Worm (Caenorhabditis elegans): ENCODE measurements around the gene F10G7.12.
A peak's percentile ranks its signal among the peaks of the same experiment; 100 is the strongest.

Gene F10G7.12

DNA sequence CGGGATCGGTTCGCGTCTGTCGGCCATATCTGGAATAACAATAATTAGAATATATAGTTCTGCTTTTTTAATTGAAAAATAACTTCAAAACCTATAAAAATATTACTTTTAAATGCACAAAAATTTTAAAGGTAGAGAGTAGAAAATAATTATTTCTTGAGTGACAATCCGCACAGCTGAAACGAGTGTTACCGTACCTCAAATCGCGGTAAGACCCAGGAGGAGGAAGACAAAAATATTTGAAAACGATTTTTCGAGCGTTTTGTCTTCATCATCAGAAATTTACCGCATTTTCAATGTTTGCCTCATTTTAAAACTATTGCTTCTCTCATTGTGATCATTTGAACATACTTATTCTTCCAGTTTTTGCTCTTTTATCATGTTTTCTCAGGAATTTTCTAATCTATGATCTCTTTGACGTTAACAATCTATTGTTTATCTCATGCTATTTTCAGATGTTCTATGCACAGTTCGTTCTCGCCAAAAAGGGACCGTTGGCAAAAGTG lies 8.7 kb downstream of the F10G7.12 start, which contains the start of the genes rpn-5 and scc-1 (continued):
- no peak for TF ChIP-seq Y53G8AR.9 (GFP tag; conservative IDR thresholded peaks at IDR 0.05)
- peak; percentile 92 for TF ChIP-seq F33H1.4 (GFP tag; IDR thresholded peaks at IDR 0.05)

ce11 chrII:4701482-4702119 lies 12.0 kb downstream of the F10G7.12 start, which contains the start of gene unc-85:
TSS of gene unc-85 (plus strand) at chrII:4702069.
- TF ChIP-seq madf-3 (GFP tag; IDR thresholded peaks at IDR 0.05) (peak; percentile 95), ceh-91 (GFP tag; IDR thresholded peaks at IDR 0.05) (peak; percentile 100), lin-54 (GFP tag; optimal IDR thresholded peaks at IDR 0.05) (peak; percentile 86), F33H1.4 (GFP tag; IDR thresholded peaks at IDR 0.05) (peak; percentile 96), Y56A3A.18 (GFP tag; IDR thresholded peaks at IDR 0.05) (peak; percentile 75), K11D2.4 (GFP tag; IDR thresholded peaks at IDR 0.05) (peak; percentile 88), C17E4.6 (GFP tag; IDR thresholded peaks at IDR 0.05) (peak; percentile 98), lsl-1 (GFP tag; optimal IDR thresholded peaks at IDR 0.05) (peak; percentile 79), tbp1 (GFP tag; optimal IDR thresholded peaks at IDR 0.05) (peak; percentile 61), nhr-90 (tag; optimal IDR thresholded peaks at IDR 0.05) (peak; percentile 34), lir-1 (GFP tag; conservative IDR thresholded peaks at IDR 0.05) (peak; percentile 86), tlf-1 (GFP tag; optimal IDR thresholded peaks at IDR 0.05) (peak; percentile 81), Y53G8AR.9 (GFP tag; conservative IDR thresholded peaks at IDR 0.05) (peak; percentile 94), ceh-27 (GFP tag; optimal IDR thresholded peaks at IDR 0.05) (peak; percentile 70), ekl-4 (GFP tag; IDR thresholded peaks at IDR 0.05) (peak; percentile 97), hmg-20 (GFP tag; IDR thresholded peaks at IDR 0.05) (peak; percentile 74; the same call in 1 of the 2 replicates), madf-10 (tag; optimal IDR thresholded peaks at IDR 0.05) (peak; percentile 44), nhr-80 (tag; optimal IDR thresholded peaks at IDR 0.05) (peak; percentile 57), aptf-2 (GFP tag; conservative IDR thresholded peaks at IDR 0.05) (peak; percentile 77), hrde-1 (tag; optimal IDR thresholded peaks at IDR 0.05; ENCODE audit: borderline replicate concordance) (peak; percentile 11), D2030.7 (GFP tag; IDR thresholded peaks at IDR 0.05) (peak; percentile 100), attf-3 (GFP tag; conservative IDR thresholded peaks at IDR 0.05) (peak; percentile 84), lin-26 (GFP tag; IDR thresholded peaks at IDR 0.05) (peak; percentile 79), Y79H2A.3 (GFP tag; conservative IDR thresholded peaks at IDR 0.05) (peak; percentile 89), hmg-1.2 (GFP tag; IDR thresholded peaks at IDR 0.05) (peak; percentile 86), mcd-1 (GFP tag; IDR thresholded peaks at IDR 0.05) (peak; percentile 99), dpl-1 (GFP tag; optimal IDR thresholded peaks at IDR 0.05) (peak; percentile 88), F37B4.10 (GFP tag; IDR thresholded peaks at IDR 0.05) (0 out of 2 replicates have a peak, but pooled peaks have one; percentile 69), pbrm-1 (GFP tag; IDR thresholded peaks at IDR 0.05) (peak; percentile 93), die-1 (tag; optimal IDR thresholded peaks at IDR 0.05) (peak; percentile 28), lin-40 (tag; optimal IDR thresholded peaks at IDR 0.05) (peak; percentile 82), lin-35 (GFP tag; optimal IDR thresholded peaks at IDR 0.05) (peak; percentile 54 to 70 (median 60)), B0336.3 (GFP tag; IDR thresholded peaks at IDR 0.05) (peak; percentile 69), snpc-3.4 (tag; optimal IDR thresholded peaks at IDR 0.05) (peak; percentile 84), efl-1 (GFP tag; optimal IDR thresholded peaks at IDR 0.05) (peak; percentile 96), C06A6.2 (GFP tag; conservative IDR thresholded peaks at IDR 0.05) (peak; percentile 98), dox-1 (GFP tag; IDR thresholded peaks at IDR 0.05) (peak; percentile 99), hsf-1 (GFP tag; IDR thresholded peaks at IDR 0.05) (peak; percentile 95), xnd-1 (tag; optimal IDR thresholded peaks at IDR 0.05) (peak; percentile 88), rcor-1 (GFP tag; IDR thresholded peaks at IDR 0.05) (peak; percentile 96), ZK185.1 (tag; optimal IDR thresholded peaks at IDR 0.05; ENCODE audit: poor library complexity, severe bottlenecking) (peak; percentile 32), K12H6.12 (tag; optimal IDR thresholded peaks at IDR 0.05) (peak; percentile 2), ztf-28 (GFP tag; IDR thresholded peaks at IDR 0.05) (peak; percentile 98), nfyb-1 (GFP tag; IDR thresholded peaks at IDR 0.05) (peak; percentile 95), aptf-3 (GFP tag; IDR thresholded peaks at IDR 0.05) (0 out of 2 replicates have a peak, but pooled peaks have one; percentile 53)
